Worm (Caenorhabditis elegans) whole organism, L4 larva: ENCODE measurements around the gene pqn-54.
A peak's percentile ranks its signal among the peaks of the same experiment; 100 is the strongest.

Experiments used
- R02D3.7 ChIP-seq: fragments of 150-350 bp; sonication (generic microtip); optimal IDR thresholded peaks from 3 replicates; lab custom pipeline; 2014; ENCODE audit warnings: missing biosample characterization, missing genetic modification characterization
- ama-1 ChIP-seq: fragments of 150-350 bp; optimal IDR thresholded peaks from 2 replicates; lab custom pipeline; 2014; ENCODE audit warnings: inconsistent platforms, mixed read lengths
- arid-1 ChIP-seq: fragments of 200-800 bp; sonication (Bioruptor generic); conservative IDR thresholded peaks from 2 replicates; pipeline ENCODE4 v1.3.6; 2022; ENCODE audit warnings: missing genetic modification reagents, missing genetic modification characterization, missing compliant biosample characterization
- ceh-20 ChIP-seq: fragments of 200-800 bp; sonication (Bioruptor generic); IDR thresholded peaks from 2 replicates; pipeline ENCODE4 v1.3.6; 2022; ENCODE audit warnings: missing genetic modification reagents, missing genetic modification characterization, missing compliant biosample characterization
- ceh-32 ChIP-seq: sonication (generic microtip); optimal IDR thresholded peaks from 2 replicates; lab custom pipeline; 2016; ENCODE audit warnings: mild to moderate bottlenecking, missing genetic modification characterization, missing compliant biosample characterization; ENCODE audit not compliant: poor library complexity
- ceh-44 ChIP-seq: fragments of 200-800 bp; sonication (Bioruptor generic); IDR thresholded peaks from 2 replicates; pipeline ENCODE4 v1.3.6; 2022; ENCODE audit warnings: missing genetic modification reagents, missing genetic modification characterization, missing compliant biosample characterization
- ceh-62 ChIP-seq: sonication (generic microtip); optimal IDR thresholded peaks from 2 replicates; lab custom pipeline; 2017; ENCODE audit warnings: missing biosample characterization, missing genetic modification characterization
- ces-1 ChIP-seq: fragments of 150-350 bp; sonication (generic microtip); optimal IDR thresholded peaks from 4 replicates; lab custom pipeline; 2014; ENCODE audit warnings: missing biosample characterization, missing genetic modification reagents, missing genetic modification characterization
- cey-2 ChIP-seq: sonication (generic microtip); optimal IDR thresholded peaks from 3 replicates; lab custom pipeline; 2017; ENCODE audit warnings: missing genetic modification characterization, mild to moderate bottlenecking, missing compliant biosample characterization, antibody characterized with exemption, borderline replicate concordance; ENCODE audit not compliant: insufficient read depth
- ctbp-1 ChIP-seq: fragments of 200-800 bp; sonication (Bioruptor generic); IDR thresholded peaks from 2 replicates; pipeline ENCODE4 v1.3.6; 2022; ENCODE audit warnings: missing genetic modification reagents, missing genetic modification characterization, missing compliant biosample characterization
- daf-16 ChIP-seq, 3 experiments: sonication (generic microtip); optimal IDR thresholded peaks; 2 replicates each; lab custom pipeline; 2016 to 2017; ENCODE audit warnings: missing genetic modification characterization in 3 of 3, missing genetic modification reagents in 3 of 3, mild to moderate bottlenecking in 2 of 3, missing compliant biosample characterization in 2 of 3, missing biosample characterization in 1 of 3, moderate library complexity in 1 of 3
- dpl-1 ChIP-seq: fragments of 150-350 bp; optimal IDR thresholded peaks from 2 replicates; lab custom pipeline; 2014; ENCODE audit warnings: missing biosample characterization, missing genetic modification reagents, missing genetic modification characterization
- egl-27 ChIP-seq: sonication (generic microtip); optimal IDR thresholded peaks from 3 replicates; lab custom pipeline; 2017; ENCODE audit warnings: missing biosample characterization, missing genetic modification reagents, missing genetic modification characterization
- fkh-10 ChIP-seq: fragments of 150-350 bp; optimal IDR thresholded peaks from 2 replicates; lab custom pipeline; 2014; ENCODE audit warnings: missing biosample characterization, missing genetic modification reagents, missing genetic modification characterization
- gei-8 ChIP-seq: fragments of 200-800 bp; sonication (Bioruptor generic); optimal IDR thresholded peaks from 2 replicates; lab custom pipeline; 2018; ENCODE audit warnings: mild to moderate bottlenecking, missing genetic modification characterization, missing compliant biosample characterization
- lim-7 ChIP-seq: fragments of 200-800 bp; sonication (Bioruptor generic); IDR thresholded peaks from 2 replicates; pipeline ENCODE4 v1.3.6; 2022; ENCODE audit warnings: missing genetic modification characterization, missing compliant biosample characterization
- lin-1 ChIP-seq: fragments of 200-800 bp; sonication (Bioruptor generic); IDR thresholded peaks from 2 replicates; pipeline ENCODE4 v1.3.6; 2022; ENCODE audit warnings: missing genetic modification reagents, missing genetic modification characterization, missing compliant biosample characterization
- lin-15B ChIP-seq: fragments of 150-350 bp; sonication (generic microtip); optimal IDR thresholded peaks from 3 replicates; lab custom pipeline; 2014; ENCODE audit warnings: missing biosample characterization, missing genetic modification characterization
- lin-38 ChIP-seq: fragments of 200-800 bp; sonication (Bioruptor generic); IDR thresholded peaks from 2 replicates; pipeline ENCODE4 v1.3.6; 2022; ENCODE audit warnings: missing genetic modification reagents, missing genetic modification characterization, missing compliant biosample characterization
- lin-39 ChIP-seq: fragments of 150-350 bp; optimal IDR thresholded peaks from 2 replicates; lab custom pipeline; 2014; ENCODE audit warnings: missing biosample characterization, missing genetic modification reagents, missing genetic modification characterization
- lsy-2 ChIP-seq, 2 experiments: fragments of 150-350 bp in 1 of 2; sonication (generic microtip) in 1 of 2; optimal IDR thresholded peaks; 2 replicates each; lab custom pipeline; 2014 to 2017; ENCODE audit warnings: missing biosample characterization in 2 of 2, missing genetic modification characterization in 2 of 2
- madf-9 ChIP-seq: fragments of 200-800 bp; sonication (Bioruptor generic); conservative IDR thresholded peaks from 2 replicates; pipeline ENCODE4 v1.3.6; 2022; ENCODE audit warnings: missing genetic modification reagents, missing genetic modification characterization, missing compliant biosample characterization
- mdl-1 ChIP-seq, 2 experiments: fragments of 150-350 bp in 1 of 2; sonication (generic microtip) in 1 of 2; optimal IDR thresholded peaks; 2 replicates each; lab custom pipeline; 2014 to 2017; ENCODE audit warnings: missing biosample characterization in 2 of 2, missing genetic modification characterization in 2 of 2
- mep-1 ChIP-seq: fragments of 150-350 bp; sonication (generic microtip); optimal IDR thresholded peaks from 3 replicates; lab custom pipeline; 2014; ENCODE audit warnings: missing biosample characterization, missing genetic modification characterization
- mes-2 ChIP-seq: sonication (generic microtip); optimal IDR thresholded peaks from 2 replicates; lab custom pipeline; 2016; ENCODE audit warnings: missing genotype, mild to moderate bottlenecking, missing genetic modification characterization, missing compliant biosample characterization; ENCODE audit not compliant: poor library complexity, severe bottlenecking
- mxl-3 ChIP-seq: fragments of 200-800 bp; sonication (Bioruptor generic); optimal IDR thresholded peaks from 2 replicates; lab custom pipeline; 2018; ENCODE audit warnings: mild to moderate bottlenecking, missing genetic modification characterization, missing compliant biosample characterization
- nhr-102 ChIP-seq: sonication (generic microtip); optimal IDR thresholded peaks from 2 replicates; lab custom pipeline; 2016; ENCODE audit warnings: mild to moderate bottlenecking, missing genetic modification characterization, moderate library complexity, missing compliant biosample characterization
- nhr-11 ChIP-seq: fragments of 150-350 bp; optimal IDR thresholded peaks from 2 replicates; lab custom pipeline; 2014; ENCODE audit warnings: missing biosample characterization, missing genetic modification characterization
- nhr-41 ChIP-seq: fragments of 200-800 bp; sonication (Bioruptor generic); IDR thresholded peaks from 2 replicates; pipeline ENCODE4 v1.3.6; 2022; ENCODE audit warnings: missing genetic modification reagents, missing genetic modification characterization, missing compliant biosample characterization
- nhr-77 ChIP-seq: fragments of 150-350 bp; optimal IDR thresholded peaks from 2 replicates; lab custom pipeline; 2014; ENCODE audit warnings: missing biosample characterization, missing genetic modification characterization
- set-16 ChIP-seq: fragments of 200-800 bp; sonication (Bioruptor generic); IDR thresholded peaks from 2 replicates; pipeline ENCODE4 v1.3.6; 2022; ENCODE audit warnings: missing genetic modification reagents, missing genetic modification characterization, missing compliant biosample characterization
- skn-1 ChIP-seq: fragments of 150-350 bp; optimal IDR thresholded peaks from 2 replicates; lab custom pipeline; 2014; ENCODE audit warnings: missing biosample characterization, missing genetic modification characterization
- zag-1 ChIP-seq: fragments of 150-350 bp; optimal IDR thresholded peaks from 2 replicates; lab custom pipeline; 2014; ENCODE audit warnings: missing biosample characterization, missing genetic modification characterization
- ztf-11 ChIP-seq: fragments of 150-350 bp; optimal IDR thresholded peaks from 2 replicates; lab custom pipeline; 2014; ENCODE audit warnings: missing biosample characterization, missing genetic modification characterization

Gene pqn-54

DNA sequence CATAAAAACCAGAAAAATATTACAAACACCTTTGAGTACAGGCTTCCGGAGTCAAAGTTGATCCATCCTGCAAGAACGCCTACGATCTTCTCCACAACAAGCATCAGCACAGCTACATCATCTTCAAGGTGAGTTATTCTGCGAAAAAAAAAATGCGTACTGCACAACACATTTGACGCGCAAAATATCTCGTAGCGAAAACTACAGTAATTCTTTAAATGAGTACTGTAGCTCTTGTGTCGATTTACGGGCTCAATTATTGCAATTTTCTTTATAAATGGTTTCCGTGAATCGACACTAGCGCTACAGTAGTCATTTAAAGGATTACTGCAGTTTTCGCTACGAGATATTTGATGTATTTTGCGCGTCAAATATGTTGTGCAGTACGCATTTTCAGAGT is 12.1 kb downstream of the pqn-54 start:
- TF ChIP-seq mdl-1 (tag; optimal IDR thresholded peaks at IDR 0.05; lab: Kevin White, UChicago) (no peak), mes-2 (peak; percentile 4), ceh-62 (tag; lab: Kevin White, UChicago) (no peak), ama-1 (lab: Kevin White, UChicago) (peak; percentile 21), nhr-77 (tag; lab: Kevin White, UChicago) (no peak), lin-39 (no peak)

DNA sequence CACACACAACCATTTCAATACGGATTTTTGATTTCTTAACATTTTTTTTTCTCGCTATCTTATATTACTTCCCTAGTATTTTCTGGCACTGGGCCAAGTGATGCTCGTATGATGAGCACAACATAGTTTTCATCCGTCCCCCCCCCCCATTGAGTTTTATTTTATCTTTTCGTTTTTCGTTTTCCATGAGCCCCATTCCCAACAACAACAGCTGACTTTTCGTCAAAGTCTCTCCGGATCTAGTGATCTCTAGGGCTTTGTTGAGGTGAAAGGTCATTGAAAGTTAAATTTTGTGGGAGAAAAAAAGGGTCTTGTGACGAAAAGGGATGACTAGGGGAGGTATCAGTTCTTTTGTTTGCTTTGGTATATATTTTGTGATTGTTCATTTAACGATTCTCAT is 16.1 kb downstream of the pqn-54 start:
- TF ChIP-seq nhr-11 (peak; percentile 39), lim-7 (GFP tag; lab: Robert Waterston, UW) (no peak), daf-16 (GFP tag; optimal IDR thresholded peaks at IDR 0.05; lab: Kevin White, UChicago) (peak in 1 of 2 experiments; percentile 1), daf-16 (tag; optimal IDR thresholded peaks at IDR 0.05; lab: Kevin White, UChicago) (no peak), zag-1 (tag; lab: Kevin White, UChicago) (no peak), lsy-2 (tag; optimal IDR thresholded peaks at IDR 0.05; lab: Kevin White, UChicago) (no peak)
- TF ChIP-seq, all 104 proteins: peak for 2

DNA sequence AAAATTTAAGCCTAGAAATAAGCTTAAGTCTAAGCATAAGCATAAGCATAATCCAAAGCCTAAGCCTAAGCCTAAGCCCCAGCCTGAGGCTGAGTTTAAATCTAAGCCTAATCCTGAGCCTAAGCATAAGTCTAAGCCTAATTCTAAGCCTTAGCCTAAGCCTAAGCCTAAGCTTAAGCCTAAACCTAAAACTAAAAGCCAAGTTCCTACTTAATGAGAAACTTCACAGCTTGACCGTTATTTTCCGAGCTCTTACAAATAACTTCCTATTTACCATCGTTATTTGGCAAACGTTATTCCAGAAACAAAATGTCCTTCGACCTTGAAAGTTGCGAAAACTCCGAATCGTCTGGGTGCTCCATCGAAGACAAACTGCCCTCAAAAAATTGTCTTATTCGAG is 17.0 kb downstream of the pqn-54 start, which contains the start of gene C38C3.4:
Gene C38C3.4 (plus strand): TSS at position 301 of the 400 bp plus-strand sequence.
- TF ChIP-seq skn-1 (no peak), nhr-102 (tag; lab: Kevin White, UChicago) (no peak), mdl-1 (tag; optimal IDR thresholded peaks at IDR 0.05; lab: Kevin White, UChicago) (no peak), R02D3.7 (tag; lab: Kevin White, UChicago) (no peak), mxl-3 (no peak), egl-27 (tag; lab: Kevin White, UChicago) (no peak), dpl-1 (GFP tag; lab: Kevin White, UChicago) (no peak), ceh-44 (no peak), ctbp-1 (GFP tag; lab: Robert Waterston, UW) (no peak), ztf-11 (tag; lab: Kevin White, UChicago) (no peak), mep-1 (tag; lab: Kevin White, UChicago) (no peak), gei-8 (GFP tag; lab: Kevin White, UChicago) (no peak), ces-1 (GFP tag; lab: Kevin White, UChicago) (no peak), arid-1 (GFP tag; lab: Robert Waterston, UW) (no peak), cey-2 (tag; lab: Kevin White, UChicago) (no peak), ceh-20 (no peak), lin-1 (GFP tag; lab: Robert Waterston, UW) (no peak), lin-15B (tag; lab: Kevin White, UChicago) (no peak), set-16 (no peak), ceh-32 (tag; lab: Kevin White, UChicago) (no peak)

DNA sequence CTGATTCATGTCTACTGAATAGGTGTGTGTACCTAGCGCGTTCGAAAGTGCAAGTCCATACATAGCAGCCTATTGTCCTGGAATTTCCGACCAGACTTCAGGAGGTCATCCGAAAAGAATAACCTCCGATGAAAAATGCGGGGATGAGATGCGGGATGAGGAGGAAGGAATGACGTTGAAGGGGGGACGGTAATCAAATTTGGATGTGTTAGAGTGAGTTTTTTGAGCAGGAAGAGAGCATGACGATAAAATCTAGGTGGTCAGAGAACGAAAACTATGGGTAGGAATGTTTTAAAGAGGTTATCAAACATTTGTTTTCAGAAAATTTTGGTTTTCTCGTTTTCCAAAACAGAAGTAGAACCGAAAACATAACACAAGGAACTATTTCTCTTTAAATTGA is 21.2 kb downstream of the pqn-54 start:
- no peak for TF ChIP-seq lin-15B (tag; lab: Kevin White, UChicago)
- no peak for TF ChIP-seq madf-9 (GFP tag; lab: Robert Waterston, UW)
- TF ChIP-seq nhr-102 (tag; lab: Kevin White, UChicago), result no peak
- no peak for TF ChIP-seq lin-38 (GFP tag; lab: Robert Waterston, UW)
- TF ChIP-seq ceh-62 (tag; lab: Kevin White, UChicago), result no peak
- no peak for TF ChIP-seq nhr-41 (GFP tag; lab: Robert Waterston, UW)
- TF ChIP-seq ces-1 (GFP tag; lab: Kevin White, UChicago), result peak; percentile 52
- TF ChIP-seq fkh-10 (GFP tag; lab: Kevin White, UChicago), result peak; percentile 73
